Fruit fly (Drosophila melanogaster) whole organism, embryonic: ENCODE data around the gene ath.

Experiments used
- ATbp ChIP-seq: fragments of 200-800 bp; sonication (Bioruptor generic); optimal IDR thresholded peaks from 2 replicates; lab custom pipeline; 2017; ENCODE audit warnings: missing biosample characterization, mild to moderate bottlenecking, missing genetic modification characterization, missing genetic modification reagents
- BtbVII ChIP-seq: fragments of 200-800 bp; sonication (Bioruptor generic); optimal IDR thresholded peaks from 3 replicates; lab custom pipeline; 2017; ENCODE audit warnings: missing biosample characterization, mild to moderate bottlenecking, missing genetic modification characterization
- CG11560 ChIP-seq: fragments of 200-800 bp; sonication (Bioruptor generic); IDR thresholded peaks from 3 replicates; pipeline ENCODE4 v1.3.6; 2022; ENCODE audit warnings: missing biosample characterization, missing genetic modification characterization
- CG11695 ChIP-seq: fragments of 200-800 bp; sonication (Bioruptor generic); IDR thresholded peaks from 3 replicates; pipeline ENCODE4 v1.3.6; 2022; ENCODE audit warnings: missing biosample characterization, missing genetic modification characterization
- CG12219 ChIP-seq: fragments of 200-800 bp; sonication (Bioruptor generic); optimal IDR thresholded peaks from 3 replicates; lab custom pipeline; 2018; ENCODE audit warnings: missing biosample characterization, mild to moderate bottlenecking, missing genetic modification characterization
- CG1233 ChIP-seq: fragments of 200-800 bp; sonication (Bioruptor generic); optimal IDR thresholded peaks from 4 replicates; lab custom pipeline; 2018; ENCODE audit warnings: missing biosample characterization, mild to moderate bottlenecking, missing genetic modification characterization
- CG15696 ChIP-seq: fragments of 200-800 bp; sonication (Bioruptor generic); optimal IDR thresholded peaks from 2 replicates; lab custom pipeline; 2019; ENCODE audit warnings: missing biosample characterization, mild to moderate bottlenecking, missing genetic modification characterization, moderate library complexity
- CG16779 ChIP-seq: fragments of 200-800 bp; sonication (Bioruptor generic); IDR thresholded peaks from 2 replicates; pipeline ENCODE4 v1.3.6; 2022; ENCODE audit warnings: missing biosample characterization, missing genetic modification characterization
- CG16813 ChIP-seq: fragments of 200-800 bp; sonication (Bioruptor generic); IDR thresholded peaks from 3 replicates; pipeline ENCODE4 v1.3.6; 2022; ENCODE audit warnings: missing biosample characterization, missing genetic modification characterization; ENCODE audit not compliant: partially characterized antibody
- CG17328 ChIP-seq: fragments of 200-800 bp; sonication (Bioruptor generic); IDR thresholded peaks from 2 replicates; pipeline ENCODE4 v1.3.6; 2022; ENCODE audit warnings: missing biosample characterization, missing genetic modification characterization
- CG18476 ChIP-seq: fragments of 200-800 bp; sonication (Bioruptor generic); optimal IDR thresholded peaks from 2 replicates; lab custom pipeline; 2016; ENCODE audit warnings: missing biosample characterization, mild to moderate bottlenecking, missing genetic modification characterization
- CG2116 ChIP-seq: fragments of 200-800 bp; sonication (Bioruptor generic); optimal IDR thresholded peaks from 3 replicates; lab custom pipeline; 2018; ENCODE audit warnings: missing biosample characterization, mild to moderate bottlenecking, missing genetic modification characterization
- CG2202 ChIP-seq: fragments of 200-800 bp; sonication (Bioruptor generic); optimal IDR thresholded peaks from 2 replicates; lab custom pipeline; 2018; ENCODE audit warnings: missing biosample characterization, mild to moderate bottlenecking, missing genetic modification characterization
- CG2712 ChIP-seq: fragments of 200-800 bp; optimal IDR thresholded peaks from 3 replicates; lab custom pipeline; 2019; ENCODE audit warnings: missing biosample characterization, mild to moderate bottlenecking, missing genetic modification characterization, moderate library complexity
- CG3163 ChIP-seq: fragments of 200-800 bp; sonication (Bioruptor generic); optimal IDR thresholded peaks from 3 replicates; lab custom pipeline; 2016; ENCODE audit warnings: missing biosample characterization, missing genetic modification characterization
- CG32772 ChIP-seq: fragments of 200-800 bp; sonication (Bioruptor generic); IDR thresholded peaks from 2 replicates; pipeline ENCODE4 v1.3.6; 2022; ENCODE audit warnings: missing biosample characterization, missing genetic modification characterization
- CG3407 ChIP-seq: fragments of 200-800 bp; sonication (Bioruptor generic); optimal IDR thresholded peaks from 2 replicates; lab custom pipeline; 2018; ENCODE audit warnings: missing biosample characterization, mild to moderate bottlenecking, missing genetic modification characterization
- CG34224 ChIP-seq: fragments of 200-800 bp; sonication (Bioruptor generic); IDR thresholded peaks from 3 replicates; pipeline ENCODE4 v1.3.6; 2022; ENCODE audit warnings: missing biosample characterization, missing genetic modification characterization; ENCODE audit not compliant: partially characterized antibody
- CG9215 ChIP-seq: fragments of 200-800 bp; sonication (Bioruptor generic); IDR thresholded peaks from 2 replicates; pipeline ENCODE4 v1.3.6; 2022; ENCODE audit warnings: missing biosample characterization, missing genetic modification characterization
- CG9797 ChIP-seq: fragments of 200-800 bp; sonication (Bioruptor generic); optimal IDR thresholded peaks from 3 replicates; lab custom pipeline; 2018; ENCODE audit warnings: missing biosample characterization, mild to moderate bottlenecking, missing genetic modification characterization
- CG9932 ChIP-seq: fragments of 200-800 bp; sonication (Bioruptor generic); IDR thresholded peaks from 2 replicates; pipeline ENCODE4 v1.3.6; 2022; ENCODE audit warnings: missing biosample characterization, missing genetic modification characterization
- CrebB ChIP-seq: fragments of 200-800 bp; sonication (Bioruptor generic); optimal IDR thresholded peaks from 3 replicates; lab custom pipeline; 2018; ENCODE audit warnings: missing biosample characterization, mild to moderate bottlenecking, missing genetic modification characterization
- Fer2 ChIP-seq: fragments of 200-800 bp; sonication (Bioruptor generic); optimal IDR thresholded peaks from 2 replicates; lab custom pipeline; 2018; ENCODE audit warnings: missing biosample characterization, mild to moderate bottlenecking, missing genetic modification characterization, moderate library complexity
- HLH3B ChIP-seq: fragments of 200-800 bp; sonication (Bioruptor generic); IDR thresholded peaks from 2 replicates; pipeline ENCODE4 v1.3.6; 2022; ENCODE audit warnings: missing biosample characterization, missing genetic modification characterization
- HLH4C ChIP-seq: fragments of 200-800 bp; sonication (Bioruptor generic); IDR thresholded peaks from 3 replicates; pipeline ENCODE4 v1.3.6; 2022; ENCODE audit warnings: missing biosample characterization, missing genetic modification characterization; ENCODE audit not compliant: partially characterized antibody
- Jarid2 ChIP-seq: fragments of 200-800 bp; sonication (Bioruptor generic); optimal IDR thresholded peaks from 3 replicates; lab custom pipeline; 2017; ENCODE audit warnings: mild to moderate bottlenecking, missing biosample characterization, missing genetic modification reagents, missing genetic modification characterization
- Med ChIP-seq: fragments of 200-800 bp; sonication (Bioruptor generic); peaks from one replicate; lab custom pipeline; 2016; ENCODE audit warnings: missing biosample characterization, missing genetic modification characterization, mild to moderate bottlenecking, inconsistent platforms, moderate library complexity
- NC2α ChIP-seq: fragments of 200-800 bp; sonication (Bioruptor generic); optimal IDR thresholded peaks from 2 replicates; lab custom pipeline; 2016; ENCODE audit warnings: missing biosample characterization, missing genetic modification characterization
- Poxn ChIP-seq: fragments of 200-800 bp; sonication (Bioruptor generic); IDR thresholded peaks from 2 replicates; pipeline ENCODE4 v1.3.6; 2022; ENCODE audit warnings: missing biosample characterization, missing genetic modification characterization
- Side ChIP-seq: fragments of 200-800 bp; sonication (Bioruptor generic); optimal IDR thresholded peaks from 2 replicates; lab custom pipeline; 2016; ENCODE audit warnings: missing biosample characterization, missing genetic modification characterization
- Spps ChIP-seq: fragments of 200-800 bp; sonication (Bioruptor generic); optimal IDR thresholded peaks from 2 replicates; lab custom pipeline; 2018; ENCODE audit warnings: missing biosample characterization, mild to moderate bottlenecking, missing genetic modification characterization
- Sry-β ChIP-seq: fragments of 200-800 bp; sonication (Bioruptor generic); optimal IDR thresholded peaks from 2 replicates; lab custom pipeline; 2018; ENCODE audit warnings: missing biosample characterization, mild to moderate bottlenecking, missing genetic modification characterization, moderate library complexity
- Xrp1 ChIP-seq: fragments of 200-800 bp; sonication (Bioruptor generic); IDR thresholded peaks from 2 replicates; pipeline ENCODE4 v1.3.6; 2022; ENCODE audit warnings: missing biosample characterization, missing genetic modification characterization
- YL-1 ChIP-seq: fragments of 200-800 bp; sonication (Bioruptor generic); optimal IDR thresholded peaks from 3 replicates; lab custom pipeline; 2017; ENCODE audit warnings: missing biosample characterization, mild to moderate bottlenecking, missing genetic modification characterization
- ac ChIP-seq: fragments of 200-800 bp; sonication (Bioruptor generic); optimal IDR thresholded peaks from 3 replicates; lab custom pipeline; 2017; ENCODE audit warnings: missing biosample characterization, mild to moderate bottlenecking, missing genetic modification characterization
- bigmax ChIP-seq: fragments of 200-800 bp; sonication (Bioruptor generic); optimal IDR thresholded peaks from 2 replicates; lab custom pipeline; 2018; ENCODE audit warnings: missing biosample characterization, mild to moderate bottlenecking, missing genetic modification characterization
- crp ChIP-seq, 2 experiments: fragments of 200-800 bp; sonication (Bioruptor generic); optimal IDR thresholded peaks; 2 replicates in 1 of 2; 3 replicates in 1 of 2; lab custom pipeline; 2017; ENCODE audit warnings: missing biosample characterization in 2 of 2, missing genetic modification characterization in 2 of 2, mild to moderate bottlenecking in 1 of 2, moderate library complexity in 1 of 2
- fd3F ChIP-seq: fragments of 200-800 bp; sonication (Bioruptor generic); optimal IDR thresholded peaks from 2 replicates; lab custom pipeline; 2018; ENCODE audit warnings: missing biosample characterization, mild to moderate bottlenecking, missing genetic modification characterization, moderate library complexity
- gro ChIP-seq: fragments of 200-800 bp; sonication (Bioruptor generic); optimal IDR thresholded peaks from 2 replicates; lab custom pipeline; 2016; ENCODE audit warnings: missing biosample characterization, missing genetic modification characterization
- ham ChIP-seq: fragments of 200-800 bp; sonication (Bioruptor generic); IDR thresholded peaks from 2 replicates; pipeline ENCODE4 v1.3.6; 2022; ENCODE audit warnings: missing biosample characterization, missing genetic modification characterization
- kni ChIP-seq: fragments of 200-800 bp; sonication (Bioruptor generic); optimal IDR thresholded peaks from 3 replicates; lab custom pipeline; 2017; ENCODE audit warnings: mild to moderate bottlenecking, missing biosample characterization, missing genetic modification reagents, missing genetic modification characterization
- mirr ChIP-seq: fragments of 200-800 bp; sonication (Bioruptor generic); optimal IDR thresholded peaks from 3 replicates; lab custom pipeline; 2018; ENCODE audit warnings: missing biosample characterization, mild to moderate bottlenecking, missing genetic modification characterization
- nau ChIP-seq: fragments of 200-800 bp; sonication (Bioruptor generic); optimal IDR thresholded peaks from 3 replicates; lab custom pipeline; 2017; ENCODE audit warnings: missing biosample characterization, mild to moderate bottlenecking, missing genetic modification characterization, missing genetic modification reagents
- pho ChIP-seq: fragments of 200-800 bp; sonication (Bioruptor generic); optimal IDR thresholded peaks from 2 replicates; lab custom pipeline; 2016; ENCODE audit warnings: missing biosample characterization, missing genetic modification characterization
- slp2 ChIP-seq: fragments of 200-800 bp; sonication (Bioruptor generic); optimal IDR thresholded peaks from 2 replicates; lab custom pipeline; 2016; ENCODE audit warnings: missing biosample characterization, missing genetic modification characterization
- stwl ChIP-seq: fragments of 200-800 bp; sonication (Bioruptor generic); optimal IDR thresholded peaks from 3 replicates; lab custom pipeline; 2018; ENCODE audit warnings: missing biosample characterization, mild to moderate bottlenecking, missing genetic modification characterization, moderate library complexity
- twi ChIP-seq: fragments of 200-800 bp; optimal IDR thresholded peaks from 2 replicates; lab custom pipeline; 2019; ENCODE audit warnings: missing biosample characterization, mild to moderate bottlenecking, missing genetic modification characterization, moderate library complexity
- wek ChIP-seq: fragments of 200-800 bp; sonication (Bioruptor generic); optimal IDR thresholded peaks from 3 replicates; lab custom pipeline; 2018; ENCODE audit warnings: missing biosample characterization, mild to moderate bottlenecking, missing genetic modification characterization, moderate library complexity
- zfh2 ChIP-seq: fragments of 200-800 bp; sonication (Bioruptor generic); optimal IDR thresholded peaks from 2 replicates; lab custom pipeline; 2016; ENCODE audit warnings: missing biosample characterization, missing genetic modification characterization

ath gene

dm6 chr2L:10249655-10250202, 38.8 kb downstream of the ath start (continued):
- TF ChIP-seq CrebB (tag; lab: Kevin White, UChicago) (peak; percentile 64), twi (tag; lab: Kevin White, UChicago) (peak; percentile 53), BtbVII (GFP tag; lab: Kevin White, UChicago) (peak; percentile 60), CG16813 (GFP tag; lab: Robert Waterston, UW) (no peak), CG9215 (GFP tag; lab: Robert Waterston, UW) (no peak), HLH3B (GFP tag; lab: Robert Waterston, UW) (peak; percentile 29; the same call in 1 of the 2 replicates), nau (GFP tag; lab: Kevin White, UChicago) (peak; percentile 3), fd3F (GFP tag; lab: Kevin White, UChicago) (no peak), stwl (no peak), CG2202 (tag; lab: Kevin White, UChicago) (peak; percentile 30), CG32772 (GFP tag; lab: Robert Waterston, UW) (no peak), Spps (peak; percentile 2), CG34224 (GFP tag; lab: Robert Waterston, UW) (no peak), CG2712 (tag; lab: Kevin White, UChicago) (peak; percentile 9), YL-1 (GFP tag; lab: Kevin White, UChicago) (no peak), Side (peak; percentile 1), Sry-β (GFP tag; lab: Kevin White, UChicago) (no peak), mirr (GFP tag; lab: Kevin White, UChicago) (no peak), slp2 (GFP tag; lab: Kevin White, UChicago) (no peak), CG16779 (no peak), Jarid2 (GFP tag; lab: Kevin White, UChicago) (no peak), Med (GFP tag; lab: Kevin White, UChicago) (peak; percentile 73), CG3163 (GFP tag; lab: Kevin White, UChicago) (peak; percentile 11), ham (GFP tag; lab: Robert Waterston, UW) (no peak), CG11560 (tag; lab: Robert Waterston, UW) (no peak), ac (GFP tag; lab: Kevin White, UChicago) (peak; percentile 73), pho (GFP tag; lab: Kevin White, UChicago) (no peak), ATbp (GFP tag; lab: Kevin White, UChicago) (no peak), zfh2 (GFP tag; lab: Kevin White, UChicago) (no peak), CG3407 (GFP tag; lab: Kevin White, UChicago) (no peak), kni (no peak), crp (GFP tag; optimal IDR thresholded peaks at IDR 0.05; lab: Kevin White, UChicago) (no peak), CG17328 (GFP tag; lab: Robert Waterston, UW) (no peak), CG11695 (GFP tag; lab: Robert Waterston, UW) (peak; percentile 55; the same call in 1 of the 3 replicates), CG9932 (GFP tag; lab: Robert Waterston, UW) (no peak), CG12219 (peak; percentile 20), Poxn (no peak), bigmax (GFP tag; lab: Kevin White, UChicago) (no peak), CG1233 (peak; percentile 78), Xrp1 (GFP tag; lab: Robert Waterston, UW) (peak; percentile 64), Fer2 (tag; lab: Kevin White, UChicago) (no peak), gro (GFP tag; lab: Kevin White, UChicago) (no peak), NC2α (GFP tag; lab: Kevin White, UChicago) (no peak), CG9797 (no peak), CG2116 (GFP tag; lab: Kevin White, UChicago) (no peak), CG15696 (tag; lab: Kevin White, UChicago) (peak; percentile 83), wek (GFP tag; lab: Kevin White, UChicago) (peak; percentile 70), HLH4C (no peak), CG18476 (GFP tag; lab: Kevin White, UChicago) (no peak)
- TF ChIP-seq, all 482 proteins: peak for 88
